Worm (Caenorhabditis elegans) whole organism, L1 larva: ENCODE measurements around the gene emg-1.

Experiments used
- elt-2 ChIP-seq: sonication (generic microtip); optimal IDR thresholded peaks from 2 replicates; lab custom pipeline; 2016; ENCODE audit warnings: missing genetic modification characterization, mild to moderate bottlenecking, inconsistent platforms, missing compliant biosample characterization, missing genetic modification reagents
- lsy-2 ChIP-seq, 2 experiments: fragments of 150-350 bp; optimal IDR thresholded peaks; 2 replicates each; lab custom pipeline; 2014; ENCODE audit warnings: missing biosample characterization in 2 of 2, missing genetic modification characterization in 2 of 2
- nhr-28 ChIP-seq: fragments of 150-350 bp; optimal IDR thresholded peaks from 2 replicates; lab custom pipeline; 2014; ENCODE audit warnings: missing biosample characterization, missing genetic modification characterization

- no peak for TF ChIP-seq lsy-2 (tag; optimal IDR thresholded peaks at IDR 0.05; lab: Kevin White, UChicago)
- TF ChIP-seq elt-2: no peak
- no peak for TF ChIP-seq nhr-28 (tag; lab: Kevin White, UChicago)
These were observed 4.2 kb downstream of the emg-1 start for ce11 chrIII:10653479-10653878.
